Worm (Caenorhabditis elegans) whole organism, late embryonic: Measurements from ENCODE around the gene cyp-44A1.

Source experiments
- ceh-14 ChIP-seq: sonication (generic microtip); optimal IDR thresholded peaks from 2 replicates; lab custom pipeline; 2016; ENCODE audit warnings: missing genotype, missing genetic modification characterization, missing compliant biosample characterization
- ceh-22 ChIP-seq: sonication (generic microtip); optimal IDR thresholded peaks from 2 replicates; lab custom pipeline; 2017; ENCODE audit warnings: missing biosample characterization, missing genetic modification characterization
- dve-1 ChIP-seq: sonication (generic microtip); optimal IDR thresholded peaks from 2 replicates; lab custom pipeline; 2017; ENCODE audit warnings: antibody characterized with exemption, mild to moderate bottlenecking, missing genetic modification characterization, missing compliant biosample characterization
- ets-4 ChIP-seq: sonication (generic microtip); optimal IDR thresholded peaks from 2 replicates; lab custom pipeline; 2016; ENCODE audit warnings: missing genetic modification characterization, missing compliant biosample characterization
- gmeb-2 ChIP-seq: sonication (generic microtip); optimal IDR thresholded peaks from 2 replicates; lab custom pipeline; 2016; ENCODE audit warnings: missing genetic modification characterization, inconsistent platforms, missing compliant biosample characterization
- hlh-8 ChIP-seq: sonication (generic microtip); optimal IDR thresholded peaks from 2 replicates; lab custom pipeline; 2016; ENCODE audit warnings: missing genotype, missing genetic modification characterization, missing compliant biosample characterization
- pag-3 ChIP-seq: sonication (generic microtip); optimal IDR thresholded peaks from 2 replicates; lab custom pipeline; 2016; ENCODE audit warnings: missing compliant biosample characterization, missing genetic modification characterization, borderline replicate concordance
- sox-4 ChIP-seq: sonication (generic microtip); optimal IDR thresholded peaks from 2 replicates; lab custom pipeline; 2017; ENCODE audit warnings: mild to moderate bottlenecking, missing genetic modification characterization, inconsistent platforms, missing compliant biosample characterization

- TF ChIP-seq pag-3 (tag; lab: Kevin White, UChicago) (no peak), sox-4 (tag; lab: Kevin White, UChicago) (peak; percentile 68), gmeb-2 (tag; lab: Kevin White, UChicago) (peak; percentile 56), ceh-14 (peak; percentile 90), ets-4 (tag; lab: Kevin White, UChicago) (peak; percentile 63), dve-1 (tag; lab: Kevin White, UChicago) (peak; percentile 93), ceh-22 (tag; lab: Kevin White, UChicago) (peak; percentile 18), hlh-8 (tag; lab: Kevin White, UChicago) (peak; percentile 72)
Observed at ce11 chrII:5543476-5544144, 39.8 kb downstream of the cyp-44A1 start.
